Fruit fly (Drosophila melanogaster) whole organism, embryonic: Measurements from ENCODE around the gene CG2187.

Source experiments
- Adf1 ChIP-seq: fragments of 200-800 bp; sonication (Bioruptor generic); IDR thresholded peaks from 2 replicates; pipeline ENCODE4 v1.3.6; 2022; ENCODE audit warnings: missing biosample characterization, missing genetic modification characterization
- Antp ChIP-seq: fragments of 200-800 bp; sonication (Bioruptor generic); optimal IDR thresholded peaks from 3 replicates; lab custom pipeline; 2016; ENCODE audit warnings: missing biosample characterization, missing genetic modification characterization
- BEAF-32 ChIP-seq: fragments of 200-800 bp; sonication (Bioruptor generic); optimal IDR thresholded peaks from 3 replicates; lab custom pipeline; 2017; ENCODE audit warnings: missing biosample characterization, missing genetic modification characterization, mild to moderate bottlenecking, moderate library complexity, missing genetic modification reagents
- CG10979 ChIP-seq: fragments of 200-800 bp; sonication (Bioruptor generic); optimal IDR thresholded peaks from 2 replicates; lab custom pipeline; 2018; ENCODE audit warnings: missing biosample characterization, mild to moderate bottlenecking, missing genetic modification characterization, moderate library complexity
- CG11247 ChIP-seq: fragments of 200-800 bp; sonication (Bioruptor generic); IDR thresholded peaks from 2 replicates; pipeline ENCODE4 v1.3.6; 2022; ENCODE audit warnings: missing biosample characterization, missing genetic modification characterization
- CG12299 ChIP-seq: fragments of 200-800 bp; sonication (Bioruptor generic); optimal IDR thresholded peaks from 2 replicates; lab custom pipeline; 2018; ENCODE audit warnings: missing biosample characterization, mild to moderate bottlenecking, missing genetic modification characterization
- CG12659 ChIP-seq: fragments of 200-800 bp; sonication (Bioruptor generic); optimal IDR thresholded peaks from 3 replicates; lab custom pipeline; 2017; ENCODE audit warnings: mild to moderate bottlenecking, missing biosample characterization, missing genetic modification reagents, missing genetic modification characterization
- CG12942 ChIP-seq: fragments of 200-800 bp; sonication (Bioruptor generic); optimal IDR thresholded peaks from 3 replicates; lab custom pipeline; 2016; ENCODE audit warnings: missing biosample characterization, missing genetic modification characterization
- CG13624 ChIP-seq: fragments of 200-800 bp; sonication (Bioruptor generic); optimal IDR thresholded peaks from 2 replicates; lab custom pipeline; 2016; ENCODE audit warnings: missing biosample characterization, missing genetic modification characterization
- CG14860 ChIP-seq: fragments of 200-800 bp; sonication (Bioruptor generic); IDR thresholded peaks from 3 replicates; pipeline ENCODE4 v1.3.6; 2022; ENCODE audit warnings: missing biosample characterization, missing genetic modification characterization; ENCODE audit not compliant: partially characterized antibody
- CG1529 ChIP-seq: fragments of 200-800 bp; sonication (Bioruptor generic); optimal IDR thresholded peaks from 3 replicates; lab custom pipeline; 2018; ENCODE audit warnings: missing biosample characterization, missing genetic modification characterization
- CG17186 ChIP-seq: fragments of 200-800 bp; sonication (Bioruptor generic); optimal IDR thresholded peaks from 3 replicates; lab custom pipeline; 2017; ENCODE audit warnings: missing biosample characterization, missing genetic modification reagents, missing genetic modification characterization
- CG17361 ChIP-seq: fragments of 200-800 bp; sonication (Bioruptor generic); IDR thresholded peaks from 3 replicates; pipeline ENCODE4 v1.3.6; 2022; ENCODE audit warnings: missing biosample characterization, missing genetic modification characterization
- CG30403 ChIP-seq: fragments of 200-800 bp; sonication (Bioruptor generic); optimal IDR thresholded peaks from 3 replicates; lab custom pipeline; 2016; ENCODE audit warnings: missing biosample characterization, missing genetic modification characterization
- CG32772 ChIP-seq: fragments of 200-800 bp; sonication (Bioruptor generic); IDR thresholded peaks from 2 replicates; pipeline ENCODE4 v1.3.6; 2022; ENCODE audit warnings: missing biosample characterization, missing genetic modification characterization
- CG9609 ChIP-seq: fragments of 200-800 bp; sonication (Bioruptor generic); optimal IDR thresholded peaks from 3 replicates; lab custom pipeline; 2016; ENCODE audit warnings: missing biosample characterization, missing genetic modification characterization
- CG9817 ChIP-seq: fragments of 200-800 bp; sonication (Bioruptor generic); optimal IDR thresholded peaks from 2 replicates; lab custom pipeline; 2018; ENCODE audit warnings: missing biosample characterization, mild to moderate bottlenecking, missing genetic modification characterization, moderate library complexity
- CG9932 ChIP-seq: fragments of 200-800 bp; sonication (Bioruptor generic); IDR thresholded peaks from 2 replicates; pipeline ENCODE4 v1.3.6; 2022; ENCODE audit warnings: missing biosample characterization, missing genetic modification characterization
- CTCF ChIP-seq: fragments of 200-800 bp; sonication (Bioruptor generic); optimal IDR thresholded peaks from 2 replicates; lab custom pipeline; 2017; ENCODE audit warnings: missing biosample characterization, mild to moderate bottlenecking, missing genetic modification characterization, moderate library complexity
- Fer1 ChIP-seq: fragments of 200-800 bp; sonication (Bioruptor generic); optimal IDR thresholded peaks from 2 replicates; lab custom pipeline; 2017; ENCODE audit warnings: missing biosample characterization, mild to moderate bottlenecking, missing genetic modification characterization
- HLH54F ChIP-seq: fragments of 200-800 bp; sonication (Bioruptor generic); optimal IDR thresholded peaks from 3 replicates; lab custom pipeline; 2016; ENCODE audit warnings: missing biosample characterization, missing genetic modification characterization
- HmgZ ChIP-seq: fragments of 200-800 bp; sonication (Bioruptor generic); optimal IDR thresholded peaks from 2 replicates; lab custom pipeline; 2018; ENCODE audit warnings: missing biosample characterization, mild to moderate bottlenecking, missing genetic modification characterization
- Hsf ChIP-seq: fragments of 200-800 bp; sonication (Bioruptor generic); optimal IDR thresholded peaks from 3 replicates; lab custom pipeline; 2016; ENCODE audit warnings: missing biosample characterization, missing genetic modification characterization
- MESR4 ChIP-seq: fragments of 200-800 bp; sonication (Bioruptor generic); optimal IDR thresholded peaks from 2 replicates; lab custom pipeline; 2018; ENCODE audit warnings: missing biosample characterization, mild to moderate bottlenecking, missing genetic modification characterization, moderate library complexity
- Med ChIP-seq: fragments of 200-800 bp; sonication (Bioruptor generic); peaks from one replicate; lab custom pipeline; 2016; ENCODE audit warnings: missing biosample characterization, missing genetic modification characterization, mild to moderate bottlenecking, inconsistent platforms, moderate library complexity
- Mes4 ChIP-seq: fragments of 200-800 bp; sonication (Bioruptor generic); optimal IDR thresholded peaks from 2 replicates; lab custom pipeline; 2016; ENCODE audit warnings: missing biosample characterization, missing genetic modification characterization
- Pdp1 ChIP-seq, 2 experiments: fragments of 200-800 bp; sonication (Bioruptor generic); optimal IDR thresholded peaks; 3 replicates each; lab custom pipeline; 2016; ENCODE audit warnings: missing biosample characterization in 2 of 2, missing genetic modification characterization in 2 of 2, mild to moderate bottlenecking in 1 of 2, moderate library complexity in 1 of 2
- Ptx1 ChIP-seq: fragments of 200-800 bp; sonication (Bioruptor generic); IDR thresholded peaks from 2 replicates; pipeline ENCODE4 v1.3.6; 2022; ENCODE audit warnings: missing biosample characterization, missing genetic modification characterization
- Scr ChIP-seq: fragments of 200-800 bp; sonication (Bioruptor generic); IDR thresholded peaks from 2 replicates; pipeline ENCODE4 v1.3.6; 2022; ENCODE audit warnings: missing biosample characterization, missing genetic modification characterization; ENCODE audit not compliant: partially characterized antibody
- Sry-β ChIP-seq: fragments of 200-800 bp; sonication (Bioruptor generic); optimal IDR thresholded peaks from 2 replicates; lab custom pipeline; 2018; ENCODE audit warnings: missing biosample characterization, mild to moderate bottlenecking, missing genetic modification characterization, moderate library complexity
- Xrp1 ChIP-seq: fragments of 200-800 bp; sonication (Bioruptor generic); IDR thresholded peaks from 2 replicates; pipeline ENCODE4 v1.3.6; 2022; ENCODE audit warnings: missing biosample characterization, missing genetic modification characterization
- amos ChIP-seq: fragments of 200-800 bp; sonication (Bioruptor generic); IDR thresholded peaks from 2 replicates; pipeline ENCODE4 v1.3.6; 2022; ENCODE audit warnings: missing biosample characterization, missing genetic modification characterization; ENCODE audit not compliant: partially characterized antibody
- bbx ChIP-seq: fragments of 200-800 bp; sonication (Bioruptor generic); IDR thresholded peaks from 2 replicates; pipeline ENCODE4 v1.3.6; 2022; ENCODE audit warnings: missing biosample characterization, missing genetic modification characterization; ENCODE audit not compliant: partially characterized antibody
- fd102C ChIP-seq: fragments of 200-800 bp; sonication (Bioruptor generic); optimal IDR thresholded peaks from 2 replicates; lab custom pipeline; 2018; ENCODE audit warnings: missing biosample characterization, mild to moderate bottlenecking, missing genetic modification characterization, moderate library complexity
- gcm ChIP-seq: fragments of 200-800 bp; sonication (Bioruptor generic); optimal IDR thresholded peaks from 2 replicates; lab custom pipeline; 2019; ENCODE audit warnings: missing biosample characterization, mild to moderate bottlenecking, missing genetic modification characterization, moderate library complexity
- gfzf ChIP-seq: fragments of 200-800 bp; sonication (Bioruptor generic); optimal IDR thresholded peaks from 2 replicates; lab custom pipeline; 2016; ENCODE audit warnings: missing biosample characterization, mild to moderate bottlenecking, missing genetic modification characterization, moderate library complexity
- gsb-n ChIP-seq: fragments of 200-800 bp; sonication (Bioruptor generic); optimal IDR thresholded peaks from 3 replicates; lab custom pipeline; 2018; ENCODE audit warnings: missing biosample characterization, mild to moderate bottlenecking, missing genetic modification characterization
- gt ChIP-seq: fragments of 200-800 bp; sonication (Bioruptor generic); IDR thresholded peaks from 2 replicates; pipeline ENCODE4 v1.3.6; 2022; ENCODE audit warnings: missing biosample characterization, missing genetic modification characterization
- ham ChIP-seq: fragments of 200-800 bp; sonication (Bioruptor generic); IDR thresholded peaks from 2 replicates; pipeline ENCODE4 v1.3.6; 2022; ENCODE audit warnings: missing biosample characterization, missing genetic modification characterization
- kah ChIP-seq: fragments of 200-800 bp; sonication (Bioruptor generic); optimal IDR thresholded peaks from 2 replicates; lab custom pipeline; 2018; ENCODE audit warnings: missing biosample characterization, mild to moderate bottlenecking, missing genetic modification characterization
- prd ChIP-seq, 3 experiments: fragments of >200 bp in 2 of 3; fragments of 200-800 bp in 1 of 3; sonication (Bioruptor generic) in 1 of 3; optimal IDR thresholded peaks in 2 of 3; IDR thresholded peaks in 1 of 3; 2 replicates in 2 of 3; 3 replicates in 1 of 3; pipeline versions ENCODE4 v1.3.6 to Lab custom; 2017 to 2022; ENCODE audit warnings: missing biosample characterization in 1 of 3, missing genetic modification characterization in 1 of 3
- ranshi ChIP-seq: fragments of 200-800 bp; sonication (Bioruptor generic); IDR thresholded peaks from 2 replicates; pipeline ENCODE4 v1.3.6; 2022; ENCODE audit warnings: missing biosample characterization, missing genetic modification characterization
- sens ChIP-seq: fragments of 200-800 bp; sonication (Bioruptor generic); peaks from one replicate; lab custom pipeline; 2016; ENCODE audit warnings: missing biosample characterization, missing genetic modification characterization
- sisA ChIP-seq: fragments of 200-800 bp; sonication (Bioruptor generic); IDR thresholded peaks from 2 replicates; pipeline ENCODE4 v1.3.6; 2022; ENCODE audit warnings: missing biosample characterization, missing genetic modification characterization
- stwl ChIP-seq: fragments of 200-800 bp; sonication (Bioruptor generic); optimal IDR thresholded peaks from 3 replicates; lab custom pipeline; 2018; ENCODE audit warnings: missing biosample characterization, mild to moderate bottlenecking, missing genetic modification characterization, moderate library complexity
- tin ChIP-seq: fragments of 200-800 bp; sonication (Bioruptor generic); optimal IDR thresholded peaks from 3 replicates; lab custom pipeline; 2016; ENCODE audit warnings: missing biosample characterization, missing genetic modification characterization
- vfl ChIP-seq: fragments of 200-800 bp; sonication (Bioruptor generic); optimal IDR thresholded peaks from 2 replicates; lab custom pipeline; 2016; ENCODE audit warnings: missing biosample characterization, missing genetic modification characterization
- vvl ChIP-seq: fragments of 200-800 bp; sonication (Bioruptor generic); IDR thresholded peaks from 2 replicates; pipeline ENCODE4 v1.3.6; 2022; ENCODE audit warnings: missing biosample characterization, missing genetic modification characterization
- zfh1 ChIP-seq: fragments of 200-800 bp; sonication (Bioruptor generic); IDR thresholded peaks from 3 replicates; pipeline ENCODE4 v1.3.6; 2022; ENCODE audit warnings: missing biosample characterization, missing genetic modification characterization

Gene CG2187

DNA sequence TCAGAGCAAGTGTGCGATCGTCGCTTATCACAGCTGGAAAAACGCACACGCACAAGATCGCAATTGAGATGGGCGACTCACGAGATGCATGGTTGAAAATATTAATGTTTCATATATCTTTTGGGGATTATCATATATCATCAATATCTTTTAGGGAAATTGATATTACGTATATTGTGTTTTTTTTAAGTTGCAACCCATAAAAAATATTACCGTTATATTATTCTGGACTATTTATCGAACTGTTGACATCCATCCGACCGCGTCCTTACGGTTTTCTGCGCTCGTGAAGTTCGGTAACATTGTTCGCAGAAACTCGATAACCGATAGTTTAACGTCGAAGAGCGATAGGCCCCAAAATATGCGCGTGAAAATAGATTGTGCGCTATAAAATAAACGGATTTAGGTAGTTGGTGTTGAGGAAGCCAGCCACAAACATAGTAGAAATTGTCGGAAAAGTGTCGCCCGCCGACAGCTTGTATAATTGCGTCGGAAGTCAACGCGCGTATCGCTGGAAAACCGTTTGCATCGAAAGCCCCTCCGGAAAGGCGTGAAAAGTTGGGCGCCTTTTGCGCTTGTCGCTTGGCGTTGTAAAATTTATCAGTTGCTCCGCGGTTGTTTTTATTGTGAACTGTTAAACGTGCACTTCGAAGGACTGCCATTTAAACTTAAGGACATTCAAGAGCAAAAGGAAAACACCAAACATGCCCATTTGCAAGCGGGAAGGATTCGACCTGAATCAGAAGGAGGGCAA, 35.4 kb upstream of the CG2187 start, which contains the start of the genes Mccc1 and Acf (continued):
- peak; percentile 33; the same call in 1 of the 3 replicates for TF ChIP-seq zfh1 (GFP tag; lab: Robert Waterston, UW)
- peak; percentile 0 for TF ChIP-seq MESR4 (GFP tag; lab: Kevin White, UChicago)
- no peak for TF ChIP-seq fd102C
- TF ChIP-seq CG9817 (tag; lab: Kevin White, UChicago): peak; percentile 34
- no peak for TF ChIP-seq gcm (GFP tag; lab: Kevin White, UChicago)
- TF ChIP-seq Mes4 (GFP tag; lab: Kevin White, UChicago): peak; percentile 2
- peak; percentile 51 for TF ChIP-seq Ptx1 (GFP tag; lab: Robert Waterston, UW)
- TF ChIP-seq sisA: peak; percentile 20; the same call in 1 of the 2 replicates
- no peak for TF ChIP-seq CTCF
- peak; percentile 30 for TF ChIP-seq Hsf
- peak; percentile 14; the same call in 1 of the 2 replicates for TF ChIP-seq vvl
- TF ChIP-seq CG11247 (GFP tag; lab: Robert Waterston, UW): 0 out of 2 replicates have a peak, but pooled peaks have one; percentile 30
- peak; percentile 37 for TF ChIP-seq Antp (GFP tag; lab: Kevin White, UChicago)
- peak; percentile 0 for TF ChIP-seq CG12942 (GFP tag; lab: Kevin White, UChicago)
- TF ChIP-seq sens (GFP tag; lab: Kevin White, UChicago): peak; percentile 93
- no peak for TF ChIP-seq CG32772 (GFP tag; lab: Robert Waterston, UW)
- peak; percentile 55 for TF ChIP-seq CG17186 (GFP tag; lab: Kevin White, UChicago)
- peak; percentile 19 for TF ChIP-seq CG9609
- TF ChIP-seq vfl (GFP tag; lab: Kevin White, UChicago): peak; percentile 14
- no peak for TF ChIP-seq Fer1 (GFP tag; lab: Kevin White, UChicago)
- peak; percentile 63 for TF ChIP-seq bbx (GFP tag; lab: Robert Waterston, UW)
- TF ChIP-seq HmgZ (tag; lab: Kevin White, UChicago): peak; percentile 47
- TF ChIP-seq Adf1: no peak; the same call in 1 of the 2 replicates
- TF ChIP-seq Xrp1 (GFP tag; lab: Robert Waterston, UW): peak; percentile 54
- no peak for TF ChIP-seq ham (GFP tag; lab: Robert Waterston, UW)
- peak; percentile 53 to 60 for TF ChIP-seq Pdp1 (GFP tag; optimal IDR thresholded peaks at IDR 0.05; lab: Kevin White, UChicago)
- TF ChIP-seq CG9932 (GFP tag; lab: Robert Waterston, UW): peak; percentile 45
- TF ChIP-seq CG1529 (GFP tag; lab: Kevin White, UChicago): no peak
- no peak for TF ChIP-seq kah
- peak; percentile 65 for TF ChIP-seq CG30403
- peak; percentile 69 for TF ChIP-seq Scr (GFP tag; lab: Robert Waterston, UW)
- TF ChIP-seq CG13624 (GFP tag; lab: Kevin White, UChicago): peak; percentile 10
- peak; percentile 91; the same call in 2 of the 3 replicates for TF ChIP-seq CG17361 (GFP tag; lab: Robert Waterston, UW)
- peak; percentile 65 for TF ChIP-seq amos (GFP tag; lab: Robert Waterston, UW)
- no peak for TF ChIP-seq ranshi (GFP tag; lab: Robert Waterston, UW)
- TF ChIP-seq gt: no peak
- TF ChIP-seq stwl (tag; lab: Kevin White, UChicago): peak; percentile 86
- TF ChIP-seq HLH54F (GFP tag; lab: Kevin White, UChicago): peak; percentile 31
- no peak for TF ChIP-seq prd (optimal IDR thresholded peaks at IDR 0.05; lab: Kevin White, UChicago)
- peak; percentile 38; the same call in 1 of the 3 replicates for TF ChIP-seq prd (GFP tag; IDR thresholded peaks at IDR 0.05; lab: Robert Waterston, UW)
- peak; percentile 86 for TF ChIP-seq Med
- peak; percentile 19 for TF ChIP-seq Sry-β
- TF ChIP-seq CG12299 (tag; lab: Kevin White, UChicago): no peak
- peak; percentile 48; the same call in 1 of the 3 replicates for TF ChIP-seq CG14860 (GFP tag; lab: Robert Waterston, UW)
- peak; percentile 84 for TF ChIP-seq gfzf (GFP tag; lab: Kevin White, UChicago)
- TF ChIP-seq CG10979 (tag; lab: Kevin White, UChicago): peak; percentile 7
- no peak for TF ChIP-seq gsb-n (tag; lab: Kevin White, UChicago)
- peak; percentile 22 for TF ChIP-seq tin (GFP tag; lab: Kevin White, UChicago)
- peak; percentile 37 for TF ChIP-seq CG12659 (GFP tag; lab: Kevin White, UChicago)
- peak; percentile 76 for TF ChIP-seq BEAF-32
